Worm (Caenorhabditis elegans): ENCODE data around the gene rop-1.

DNA sequence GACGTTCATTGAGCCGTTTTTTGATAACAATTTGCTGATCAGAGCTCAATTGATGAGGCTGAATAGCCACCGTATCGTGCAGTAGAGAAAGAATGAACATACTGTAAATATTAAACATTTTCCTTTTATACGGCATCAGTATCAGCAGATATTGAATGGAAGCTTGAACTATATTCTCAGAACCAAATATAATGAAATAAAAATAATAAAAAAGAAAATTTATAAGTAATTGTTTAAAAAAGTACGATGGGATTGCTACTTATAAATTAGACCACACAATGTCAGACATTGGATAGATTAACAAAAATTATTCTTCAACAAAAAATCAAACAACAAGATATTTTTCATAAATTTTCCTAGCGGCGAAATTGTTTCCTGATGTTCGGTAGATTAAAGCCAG is 48.4 kb downstream of the rop-1 start, which contains the start of gene rpc-25:
- TF ChIP-seq nhr-12 (tag; optimal IDR thresholded peaks at IDR 0.05) = no peak
- no peak for TF ChIP-seq nhr-11 (tag; optimal IDR thresholded peaks at IDR 0.05)
- TF ChIP-seq ama-1 (optimal IDR thresholded peaks at IDR 0.05) = no peak
- TF ChIP-seq unc-55 (GFP tag; optimal IDR thresholded peaks at IDR 0.05) = no peak
- TF ChIP-seq egl-27 (tag; optimal IDR thresholded peaks at IDR 0.05) = no peak
- no peak for TF ChIP-seq Y55F3AM.14 (GFP tag; optimal IDR thresholded peaks at IDR 0.05)
- no peak for TF ChIP-seq snpc-4 (tag; optimal IDR thresholded peaks at IDR 0.05)
- no peak for TF ChIP-seq elt-3 (tag; optimal IDR thresholded peaks at IDR 0.05)
- no peak for TF ChIP-seq ztf-11 (tag; optimal IDR thresholded peaks at IDR 0.05)
- TF ChIP-seq nhr-77 (tag; optimal IDR thresholded peaks at IDR 0.05) = no peak
- TF ChIP-seq fos-1 (tag; optimal IDR thresholded peaks at IDR 0.05) = no peak
- TF ChIP-seq C34F6.9 (tag; optimal IDR thresholded peaks at IDR 0.05) = no peak
- TF ChIP-seq lin-11 (tag; optimal IDR thresholded peaks at IDR 0.05) = no peak
- TF ChIP-seq blmp-1 (tag; optimal IDR thresholded peaks at IDR 0.05; ENCODE audit: insufficient read depth) = no peak
